Worm (Caenorhabditis elegans) whole organism, L2 larva: ENCODE data around the gene F07F6.1.
A peak's percentile ranks its signal among the peaks of the same experiment; 100 is the strongest.

Experiments used
- C34F6.9 ChIP-seq: fragments of 150-350 bp; optimal IDR thresholded peaks from 2 replicates; lab custom pipeline; 2014; ENCODE audit warnings: missing biosample characterization, missing genetic modification characterization
- F13H6.1 ChIP-seq: sonication (generic microtip); optimal IDR thresholded peaks from 2 replicates; lab custom pipeline; 2016; ENCODE audit warnings: missing genetic modification characterization, missing compliant biosample characterization
- R02D3.7 ChIP-seq: fragments of 150-350 bp; optimal IDR thresholded peaks from 2 replicates; lab custom pipeline; 2014; ENCODE audit warnings: missing biosample characterization, missing genetic modification characterization
- Y55F3AM.14 ChIP-seq: fragments of 200-800 bp; sonication (Bioruptor generic); optimal IDR thresholded peaks from 2 replicates; lab custom pipeline; 2018; ENCODE audit warnings: mild to moderate bottlenecking, missing genetic modification characterization, missing compliant biosample characterization
- aly-2 ChIP-seq: fragments of 150-350 bp; optimal IDR thresholded peaks from 2 replicates; lab custom pipeline; 2014; ENCODE audit warnings: missing biosample characterization, missing genetic modification characterization
- ama-1 ChIP-seq: fragments of 150-350 bp; optimal IDR thresholded peaks from 2 replicates; lab custom pipeline; 2018; ENCODE audit warnings: inconsistent platforms
- ceh-82 ChIP-seq: fragments of 150-350 bp; optimal IDR thresholded peaks from 2 replicates; lab custom pipeline; 2014; ENCODE audit warnings: missing biosample characterization, missing genetic modification characterization
- crh-2 ChIP-seq: sonication (generic microtip); optimal IDR thresholded peaks from 2 replicates; lab custom pipeline; 2017; ENCODE audit warnings: missing biosample characterization, missing genetic modification characterization
- dmd-4 ChIP-seq: sonication (generic microtip); optimal IDR thresholded peaks from 2 replicates; lab custom pipeline; 2017; ENCODE audit warnings: missing biosample characterization, missing genetic modification characterization
- egl-27 ChIP-seq: sonication (generic microtip); optimal IDR thresholded peaks from 3 replicates; lab custom pipeline; 2017; ENCODE audit warnings: missing biosample characterization, missing genetic modification reagents, missing genetic modification characterization
- elt-3 ChIP-seq: sonication (generic microtip); optimal IDR thresholded peaks from 2 replicates; lab custom pipeline; 2017; ENCODE audit warnings: missing biosample characterization, missing genetic modification characterization
- gmeb-1 ChIP-seq: fragments of 150-350 bp; optimal IDR thresholded peaks from 2 replicates; lab custom pipeline; 2014; ENCODE audit warnings: missing biosample characterization, missing genetic modification characterization
- lin-11 ChIP-seq: fragments of 150-350 bp; sonication (generic microtip); optimal IDR thresholded peaks from 2 replicates; lab custom pipeline; 2014; ENCODE audit warnings: missing biosample characterization, missing genetic modification characterization, inconsistent platforms, mixed read lengths
- lin-39 ChIP-seq: fragments of 150-350 bp; optimal IDR thresholded peaks from 2 replicates; lab custom pipeline; 2014; ENCODE audit warnings: missing biosample characterization, missing genetic modification reagents, missing genetic modification characterization
- lsy-2 ChIP-seq, 2 experiments: fragments of 150-350 bp in 1 of 2; sonication (generic microtip) in 1 of 2; optimal IDR thresholded peaks; 2 replicates each; lab custom pipeline; 2014 to 2017; ENCODE audit warnings: missing biosample characterization in 2 of 2, missing genetic modification characterization in 2 of 2
- mab-5 ChIP-seq: fragments of 150-350 bp; optimal IDR thresholded peaks from 2 replicates; lab custom pipeline; 2014; ENCODE audit warnings: missing biosample characterization, missing genetic modification characterization
- mbf-1 ChIP-seq: sonication (generic microtip); optimal IDR thresholded peaks from 2 replicates; lab custom pipeline; 2017; ENCODE audit warnings: missing biosample characterization, missing genetic modification characterization
- nhr-10 ChIP-seq: sonication (generic microtip); optimal IDR thresholded peaks from 2 replicates; lab custom pipeline; 2017; ENCODE audit warnings: missing biosample characterization, missing genetic modification characterization
- nhr-11 ChIP-seq: fragments of 150-350 bp; optimal IDR thresholded peaks from 2 replicates; lab custom pipeline; 2014; ENCODE audit warnings: missing biosample characterization, missing genetic modification characterization
- nhr-12 ChIP-seq: fragments of 150-350 bp; optimal IDR thresholded peaks from 2 replicates; lab custom pipeline; 2014; ENCODE audit warnings: missing biosample characterization, missing genetic modification characterization
- nhr-21 ChIP-seq: fragments of 150-350 bp; optimal IDR thresholded peaks from 2 replicates; lab custom pipeline; 2014; ENCODE audit warnings: missing biosample characterization, missing genetic modification characterization
- nhr-23 ChIP-seq: fragments of 150-350 bp; optimal IDR thresholded peaks from 2 replicates; lab custom pipeline; 2014; ENCODE audit warnings: missing biosample characterization, missing genetic modification reagents, missing genetic modification characterization
- nhr-6 ChIP-seq: fragments of 150-350 bp; optimal IDR thresholded peaks from 2 replicates; lab custom pipeline; 2014; ENCODE audit warnings: missing biosample characterization, missing genetic modification characterization
- nhr-77 ChIP-seq: fragments of 150-350 bp; optimal IDR thresholded peaks from 2 replicates; lab custom pipeline; 2014; ENCODE audit warnings: missing biosample characterization, missing genetic modification characterization
- sem-4 ChIP-seq: fragments of 150-350 bp; optimal IDR thresholded peaks from 2 replicates; lab custom pipeline; 2014; ENCODE audit warnings: missing biosample characterization, missing genetic modification reagents, missing genetic modification characterization
- skn-1 ChIP-seq: sonication (generic microtip); optimal IDR thresholded peaks from 2 replicates; lab custom pipeline; 2017; ENCODE audit warnings: missing biosample characterization, missing genetic modification characterization
- sma-3 ChIP-seq: sonication (generic microtip); optimal IDR thresholded peaks from 2 replicates; lab custom pipeline; 2016; ENCODE audit warnings: missing genetic modification reagents, missing genetic modification characterization, missing compliant biosample characterization
- sma-9 ChIP-seq, 2 experiments: fragments of 150-350 bp in 1 of 2; sonication (generic microtip) in 1 of 2; optimal IDR thresholded peaks; 2 replicates each; lab custom pipeline; 2014 to 2016; ENCODE audit warnings: missing genetic modification characterization in 2 of 2, mild to moderate bottlenecking in 1 of 2, missing biosample characterization in 1 of 2, missing compliant biosample characterization in 1 of 2, missing genetic modification reagents in 1 of 2, moderate library complexity in 1 of 2
- snpc-4 ChIP-seq: fragments of 150-350 bp; optimal IDR thresholded peaks from 2 replicates; lab custom pipeline; 2014; ENCODE audit warnings: missing biosample characterization, missing genetic modification characterization
- unc-39 ChIP-seq: fragments of 150-350 bp; optimal IDR thresholded peaks from 2 replicates; lab custom pipeline; 2014; ENCODE audit warnings: missing biosample characterization, missing genetic modification characterization
- unc-55 ChIP-seq: fragments of 150-350 bp; sonication (generic microtip); optimal IDR thresholded peaks from 3 replicates; lab custom pipeline; 2014; ENCODE audit warnings: missing biosample characterization, missing genetic modification reagents, missing genetic modification characterization
- zag-1 ChIP-seq: fragments of 150-350 bp; optimal IDR thresholded peaks from 2 replicates; lab custom pipeline; 2014; ENCODE audit warnings: missing biosample characterization, missing genetic modification characterization
- ztf-11 ChIP-seq: sonication (generic microtip); optimal IDR thresholded peaks from 2 replicates; lab custom pipeline; 2017; ENCODE audit warnings: missing biosample characterization, missing genetic modification characterization
- ztf-4 ChIP-seq: fragments of 150-350 bp; optimal IDR thresholded peaks from 2 replicates; lab custom pipeline; 2014; ENCODE audit warnings: missing biosample characterization, missing genetic modification characterization

Gene F07F6.1

DNA sequence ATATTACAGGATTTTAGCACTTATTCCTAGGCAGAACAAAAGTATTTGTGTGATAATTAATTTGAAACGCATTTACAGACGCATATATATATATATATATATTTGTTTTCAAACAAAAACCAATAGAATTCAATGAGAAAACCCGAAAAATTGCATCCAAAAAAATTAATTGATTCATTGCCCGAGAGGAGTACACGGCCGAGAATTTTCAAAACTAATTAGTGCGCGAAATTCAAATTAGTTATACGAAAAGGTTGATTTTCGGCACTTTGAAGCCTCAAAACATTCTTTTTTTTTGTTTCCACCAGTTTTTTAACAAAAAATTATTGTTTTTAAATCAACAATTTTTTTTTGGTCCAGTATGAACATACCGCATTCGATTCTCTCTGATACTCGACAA is 46.2 kb upstream of the F07F6.1 start:
- TF ChIP-seq Y55F3AM.14 (GFP tag; lab: Kevin White, UChicago) = no peak

- TF ChIP-seq F13H6.1 (tag; lab: Kevin White, UChicago) = no peak
- no peak for TF ChIP-seq mbf-1 (tag; lab: Kevin White, UChicago)
- TF ChIP-seq zag-1 = no peak
- TF ChIP-seq elt-3 (tag; lab: Kevin White, UChicago) = no peak
- TF ChIP-seq lin-39 (tag; lab: Kevin White, UChicago) = no peak
- TF ChIP-seq unc-55 = no peak
- TF ChIP-seq nhr-23 (tag; lab: Kevin White, UChicago) = no peak
- no peak for TF ChIP-seq lsy-2 (tag; optimal IDR thresholded peaks at IDR 0.05; lab: Kevin White, UChicago)
- no peak for TF ChIP-seq lin-11 (tag; lab: Kevin White, UChicago)
- TF ChIP-seq egl-27 (tag; lab: Kevin White, UChicago) = no peak
- TF ChIP-seq nhr-21 (tag; lab: Kevin White, UChicago) = no peak
- no peak for TF ChIP-seq sma-9 (GFP tag; optimal IDR thresholded peaks at IDR 0.05; lab: Kevin White, UChicago)
- TF ChIP-seq sma-9 (tag; optimal IDR thresholded peaks at IDR 0.05; lab: Kevin White, UChicago) = no peak
- no peak for TF ChIP-seq sma-3 (GFP tag; lab: Kevin White, UChicago)
- TF ChIP-seq nhr-77 (tag; lab: Kevin White, UChicago) = no peak
- no peak for TF ChIP-seq aly-2 (tag; lab: Kevin White, UChicago)
- no peak for TF ChIP-seq nhr-6
- no peak for TF ChIP-seq dmd-4 (tag; lab: Kevin White, UChicago)
- no peak for TF ChIP-seq ztf-11
Observed at ce11 chrII:5393090-5393489, 44.6 kb upstream of the F07F6.1 start, which contains the start of gene brap-2. brap-2 (minus strand) TSS chrII:5393190.

ce11 chrII:5395594-5395993 is 42.1 kb upstream of the F07F6.1 start, which contains the start of gene pink-1:
pink-1 (minus strand) TSS chrII:5395694.
- TF ChIP-seq dmd-4 (tag; lab: Kevin White, UChicago) = no peak
- no peak for TF ChIP-seq R02D3.7
- no peak for TF ChIP-seq crh-2 (tag; lab: Kevin White, UChicago)
- no peak for TF ChIP-seq nhr-6
- no peak for TF ChIP-seq F13H6.1 (tag; lab: Kevin White, UChicago)
- TF ChIP-seq mab-5 (tag; lab: Kevin White, UChicago) = no peak
- no peak for TF ChIP-seq skn-1 (tag; lab: Kevin White, UChicago)
- no peak for TF ChIP-seq nhr-11 (tag; lab: Kevin White, UChicago)
- TF ChIP-seq ama-1 (lab: Kevin White, UChicago) = no peak
- TF ChIP-seq ceh-82 = no peak
- TF ChIP-seq ztf-4 (tag; lab: Kevin White, UChicago) = no peak
- TF ChIP-seq nhr-10 (tag; lab: Kevin White, UChicago) = no peak
- no peak for TF ChIP-seq nhr-12 (tag; lab: Kevin White, UChicago)
- TF ChIP-seq snpc-4 (tag; lab: Kevin White, UChicago) = no peak
- no peak for TF ChIP-seq lin-39 (tag; lab: Kevin White, UChicago)

ce11 chrII:5398779-5399178 is 38.9 kb upstream of the F07F6.1 start, which contains the start of gene fbxl-3:
fbxl-3 (minus strand) TSS chrII:5398902.
- TF ChIP-seq crh-2 (tag; lab: Kevin White, UChicago) (no peak), R02D3.7 (no peak), mab-5 (tag; lab: Kevin White, UChicago) (no peak), unc-39 (tag; lab: Kevin White, UChicago) (no peak), nhr-23 (tag; lab: Kevin White, UChicago) (no peak), nhr-77 (tag; lab: Kevin White, UChicago) (no peak), unc-55 (no peak)

- no peak for TF ChIP-seq nhr-23 (tag; lab: Kevin White, UChicago)
- TF ChIP-seq sem-4 = peak; percentile 12
- TF ChIP-seq nhr-77 (tag; lab: Kevin White, UChicago) = no peak
- no peak for TF ChIP-seq Y55F3AM.14 (GFP tag; lab: Kevin White, UChicago)
- TF ChIP-seq unc-55 = peak; percentile 45
- TF ChIP-seq F13H6.1 (tag; lab: Kevin White, UChicago) = no peak
- TF ChIP-seq C34F6.9 = peak; percentile 8
- TF ChIP-seq gmeb-1 = peak; percentile 57
Observed at ce11 chrII:5399201-5399600, 38.5 kb upstream of the F07F6.1 start, which contains the start of gene mog-5. mog-5 (plus strand) TSS chrII:5399538.
